Fruit fly (Drosophila melanogaster) whole organism, prepupa: ENCODE results near the gene CG8135.

Source experiments
- CG10631 ChIP-seq: fragments of 200-800 bp; sonication (Bioruptor generic); optimal IDR thresholded peaks from 2 replicates; lab custom pipeline; 2016; ENCODE audit warnings: missing biosample characterization, missing genetic modification characterization
- CG15336 ChIP-seq: fragments of 200-800 bp; sonication (Bioruptor generic); IDR thresholded peaks from 2 replicates; pipeline ENCODE4 v1.3.6; 2022; ENCODE audit warnings: missing biosample characterization, missing genetic modification characterization
- CG1621 ChIP-seq: fragments of 200-800 bp; sonication (Bioruptor generic); optimal IDR thresholded peaks from 3 replicates; lab custom pipeline; 2018; ENCODE audit warnings: missing biosample characterization, mild to moderate bottlenecking, missing genetic modification characterization
- CG31627 ChIP-seq: fragments of 200-800 bp; sonication (Bioruptor generic); optimal IDR thresholded peaks from 3 replicates; lab custom pipeline; 2016; ENCODE audit warnings: missing biosample characterization, missing genetic modification characterization
- CG32006 ChIP-seq: fragments of 200-800 bp; sonication (Bioruptor generic); optimal IDR thresholded peaks from 3 replicates; lab custom pipeline; 2017; ENCODE audit warnings: missing biosample characterization, mild to moderate bottlenecking, missing genetic modification characterization
- CG34406 ChIP-seq: fragments of 200-800 bp; sonication (Bioruptor generic); optimal IDR thresholded peaks from 3 replicates; lab custom pipeline; 2016; ENCODE audit warnings: missing biosample characterization, missing genetic modification characterization
- CG3919 ChIP-seq: fragments of 200-800 bp; sonication (Bioruptor generic); optimal IDR thresholded peaks from 3 replicates; lab custom pipeline; 2016; ENCODE audit warnings: missing biosample characterization, missing genetic modification characterization
- CG6163 ChIP-seq: fragments of 200-800 bp; sonication (Bioruptor generic); IDR thresholded peaks from 3 replicates; pipeline ENCODE4 v1.3.6; 2022; ENCODE audit warnings: missing biosample characterization, missing genetic modification characterization
- CG6276 ChIP-seq: fragments of 200-800 bp; sonication (Bioruptor generic); optimal IDR thresholded peaks from 2 replicates; lab custom pipeline; 2017; ENCODE audit warnings: missing biosample characterization, mild to moderate bottlenecking, missing genetic modification characterization
- CG6792 ChIP-seq: fragments of 200-800 bp; sonication (Bioruptor generic); optimal IDR thresholded peaks from 3 replicates; lab custom pipeline; 2016; ENCODE audit warnings: missing biosample characterization, missing genetic modification characterization
- CG6808 ChIP-seq: fragments of 200-800 bp; sonication (Bioruptor generic); optimal IDR thresholded peaks from 3 replicates; lab custom pipeline; 2017; ENCODE audit warnings: missing biosample characterization, missing genetic modification characterization, mild to moderate bottlenecking, moderate library complexity, missing genetic modification reagents
- CG7368 ChIP-seq: fragments of 200-800 bp; sonication (Bioruptor generic); optimal IDR thresholded peaks from 3 replicates; lab custom pipeline; 2016; ENCODE audit warnings: missing biosample characterization, missing genetic modification characterization
- CG8119 ChIP-seq: fragments of 200-800 bp; sonication (Bioruptor generic); IDR thresholded peaks from 3 replicates; pipeline ENCODE4 v1.3.6; 2022; ENCODE audit warnings: missing biosample characterization, missing genetic modification characterization
- CG8319 ChIP-seq: fragments of 200-800 bp; sonication (Bioruptor generic); optimal IDR thresholded peaks from 3 replicates; lab custom pipeline; 2016; ENCODE audit warnings: missing biosample characterization, missing genetic modification characterization
- CG8632 ChIP-seq: fragments of 200-800 bp; sonication (Bioruptor generic); optimal IDR thresholded peaks from 3 replicates; lab custom pipeline; 2016; ENCODE audit warnings: missing biosample characterization, missing genetic modification characterization
- CG9139 ChIP-seq: fragments of 200-800 bp; sonication (Bioruptor generic); optimal IDR thresholded peaks from 3 replicates; lab custom pipeline; 2017; ENCODE audit warnings: missing biosample characterization, mild to moderate bottlenecking, missing genetic modification characterization
- Ets21C ChIP-seq: fragments of 200-800 bp; sonication (Bioruptor generic); optimal IDR thresholded peaks from 3 replicates; lab custom pipeline; 2016; ENCODE audit warnings: missing biosample characterization, missing genetic modification characterization
- Ets96B ChIP-seq: fragments of 200-800 bp; optimal IDR thresholded peaks from 2 replicates; lab custom pipeline; 2019; ENCODE audit warnings: missing biosample characterization, mild to moderate bottlenecking, missing genetic modification characterization, moderate library complexity
- Gug ChIP-seq: fragments of 200-800 bp; sonication (Bioruptor generic); IDR thresholded peaks from 2 replicates; pipeline ENCODE4 v1.3.6; 2022; ENCODE audit warnings: missing biosample characterization, missing genetic modification characterization
- Hr38 ChIP-seq: sonication (Bioruptor generic); optimal IDR thresholded peaks from 2 replicates; lab custom pipeline; 2016; ENCODE audit warnings: missing biosample characterization, missing genetic modification characterization
- Hr39 ChIP-seq: fragments of 200-800 bp; sonication (Bioruptor generic); optimal IDR thresholded peaks from 2 replicates; lab custom pipeline; 2016; ENCODE audit warnings: missing biosample characterization, missing genetic modification characterization
- Hr4 ChIP-seq: fragments of 200-800 bp; sonication (Bioruptor generic); optimal IDR thresholded peaks from 3 replicates; lab custom pipeline; 2016; ENCODE audit warnings: missing biosample characterization, missing genetic modification characterization
- Met ChIP-seq: fragments of 200-800 bp; sonication (Bioruptor generic); optimal IDR thresholded peaks from 3 replicates; lab custom pipeline; 2016; ENCODE audit warnings: missing biosample characterization, missing genetic modification characterization
- OdsH ChIP-seq: fragments of 200-800 bp; sonication (Bioruptor generic); optimal IDR thresholded peaks from 3 replicates; lab custom pipeline; 2016; ENCODE audit warnings: missing biosample characterization, missing genetic modification characterization
- Sox102F ChIP-seq: fragments of 200-800 bp; sonication (Bioruptor generic); optimal IDR thresholded peaks from 2 replicates; lab custom pipeline; 2016; ENCODE audit warnings: missing biosample characterization, mild to moderate bottlenecking, missing genetic modification characterization
- Sox14 ChIP-seq: fragments of 200-800 bp; sonication (Bioruptor generic); optimal IDR thresholded peaks from 3 replicates; lab custom pipeline; 2016; ENCODE audit warnings: missing biosample characterization, missing genetic modification characterization
- Sox15 ChIP-seq: fragments of 200-800 bp; sonication (Bioruptor generic); optimal IDR thresholded peaks from 3 replicates; lab custom pipeline; 2016; ENCODE audit warnings: missing biosample characterization, missing genetic modification characterization
- achi ChIP-seq: fragments of 200-800 bp; sonication (Bioruptor generic); optimal IDR thresholded peaks from 3 replicates; lab custom pipeline; 2016; ENCODE audit warnings: missing biosample characterization, missing genetic modification characterization
- cyc ChIP-seq: fragments of 200-800 bp; sonication (Bioruptor generic); optimal IDR thresholded peaks from 3 replicates; lab custom pipeline; 2016; ENCODE audit warnings: missing biosample characterization, missing genetic modification characterization
- dac ChIP-seq: fragments of 200-800 bp; sonication (Bioruptor generic); optimal IDR thresholded peaks from 2 replicates; lab custom pipeline; 2017; ENCODE audit warnings: missing biosample characterization, mild to moderate bottlenecking, missing genetic modification characterization
- eg ChIP-seq: fragments of 200-800 bp; sonication (Bioruptor generic); IDR thresholded peaks from 3 replicates; pipeline ENCODE4 v1.3.6; 2022; ENCODE audit warnings: missing biosample characterization, missing genetic modification characterization
- esn ChIP-seq: fragments of 200-800 bp; sonication (Bioruptor generic); optimal IDR thresholded peaks from 2 replicates; lab custom pipeline; 2016; ENCODE audit warnings: missing biosample characterization, mild to moderate bottlenecking, missing genetic modification characterization, moderate library complexity
- fd59A ChIP-seq: fragments of 200-800 bp; sonication (Bioruptor generic); optimal IDR thresholded peaks from 2 replicates; lab custom pipeline; 2017; ENCODE audit warnings: missing biosample characterization, mild to moderate bottlenecking, missing genetic modification characterization, missing genetic modification reagents
- fd85E ChIP-seq: fragments of 200-800 bp; sonication (Bioruptor generic); optimal IDR thresholded peaks from 3 replicates; lab custom pipeline; 2016; ENCODE audit warnings: missing biosample characterization, missing genetic modification characterization
- fkh ChIP-seq: fragments of 200-800 bp; sonication (Bioruptor generic); optimal IDR thresholded peaks from 3 replicates; lab custom pipeline; 2017; ENCODE audit warnings: missing biosample characterization, mild to moderate bottlenecking, missing genetic modification characterization, moderate library complexity
- net ChIP-seq: fragments of 200-800 bp; sonication (Bioruptor generic); optimal IDR thresholded peaks from 3 replicates; lab custom pipeline; 2016; ENCODE audit warnings: missing biosample characterization, missing genetic modification characterization
- pdm3 ChIP-seq: fragments of 200-800 bp; sonication (Bioruptor generic); optimal IDR thresholded peaks from 3 replicates; lab custom pipeline; 2016; ENCODE audit warnings: missing biosample characterization, missing genetic modification characterization
- salr ChIP-seq, 2 experiments: fragments of 200-800 bp; sonication (Bioruptor generic); optimal IDR thresholded peaks; 3 replicates each; lab custom pipeline; 2016 to 2018; ENCODE audit warnings: missing biosample characterization in 2 of 2, missing genetic modification characterization in 2 of 2, mild to moderate bottlenecking in 1 of 2
- spab ChIP-seq: fragments of 200-800 bp; sonication (Bioruptor generic); optimal IDR thresholded peaks from 2 replicates; lab custom pipeline; 2017; ENCODE audit warnings: missing biosample characterization, mild to moderate bottlenecking, missing genetic modification characterization, missing genetic modification reagents
- ss ChIP-seq, 2 experiments: fragments of 200-800 bp; sonication (Bioruptor generic); optimal IDR thresholded peaks; 2 replicates in 1 of 2; 3 replicates in 1 of 2; lab custom pipeline; 2017 to 2018; ENCODE audit warnings: mild to moderate bottlenecking in 2 of 2, missing biosample characterization in 2 of 2, missing genetic modification characterization in 2 of 2, moderate library complexity in 1 of 2
- svp ChIP-seq: fragments of 200-800 bp; sonication (Bioruptor generic); peaks from one replicate; lab custom pipeline; 2016; ENCODE audit warnings: missing biosample characterization, missing genetic modification characterization
- vri ChIP-seq: fragments of 200-800 bp; sonication (Bioruptor generic); optimal IDR thresholded peaks from 3 replicates; lab custom pipeline; 2016; ENCODE audit warnings: missing biosample characterization, mild to moderate bottlenecking, missing genetic modification characterization

CG8135 gene

dm6 chr3R:9394385-9395042, 9.7 kb upstream of the CG8135 start, which contains the start of gene FER (continued):
- TF ChIP-seq CG1621 (peak; percentile 63), pdm3 (no peak), Met (GFP tag; lab: Kevin White, UChicago) (no peak), CG6276 (GFP tag; lab: Kevin White, UChicago) (peak; percentile 8), fkh (peak; percentile 33), achi (peak; percentile 8), CG6792 (no peak), CG32006 (GFP tag; lab: Kevin White, UChicago) (no peak), CG6808 (GFP tag; lab: Kevin White, UChicago) (no peak), eg (peak; percentile 71; the same call in 2 of the 3 replicates), CG15336 (peak; percentile 48; the same call in 1 of the 2 replicates), ss (GFP tag; optimal IDR thresholded peaks at IDR 0.05; lab: Kevin White, UChicago) (peak; percentile 9 to 59)

- TF ChIP-seq eg: 0 out of 3 replicates have a peak, but pooled peaks have one; percentile 22
- TF ChIP-seq CG6163 (GFP tag; lab: Robert Waterston, UW): 0 out of 3 replicates have a peak, but pooled peaks have one; percentile 32
- no peak for TF ChIP-seq Hr4 (GFP tag; lab: Kevin White, UChicago)
- TF ChIP-seq Hr38 (GFP tag; lab: Kevin White, UChicago): no peak
- TF ChIP-seq fkh: peak; percentile 6
- TF ChIP-seq, all 60 proteins: peak for 3
Measured at dm6 chr3R:9395998-9396397, 8.2 kb upstream of the CG8135 start.

DNA sequence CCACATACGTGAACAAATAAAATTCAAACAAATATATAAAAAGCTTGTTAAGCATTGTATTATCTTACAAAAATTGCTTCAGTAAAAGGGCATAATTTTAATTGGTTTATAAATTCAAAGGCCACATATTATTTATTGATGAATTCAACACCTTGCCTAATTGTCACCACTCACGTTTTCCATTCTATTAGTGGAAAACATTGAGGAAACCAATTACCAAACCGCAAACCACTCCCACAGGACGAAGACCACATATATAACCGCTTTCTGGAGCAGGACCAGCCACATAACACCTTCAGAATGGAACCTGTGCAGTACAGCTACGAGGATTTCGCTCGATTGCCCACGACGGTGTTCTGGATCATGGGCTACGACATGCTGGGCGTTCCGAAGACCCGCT, 6.3 kb upstream of the CG8135 start, which contains the start of gene Or85f:
TSS of gene Or85f (plus strand) at position 301 of the 400 bp plus-strand sequence.
- no peak for TF ChIP-seq cyc (GFP tag; lab: Kevin White, UChicago)
- TF ChIP-seq svp (GFP tag; lab: Kevin White, UChicago): no peak
- no peak for TF ChIP-seq pdm3

DNA sequence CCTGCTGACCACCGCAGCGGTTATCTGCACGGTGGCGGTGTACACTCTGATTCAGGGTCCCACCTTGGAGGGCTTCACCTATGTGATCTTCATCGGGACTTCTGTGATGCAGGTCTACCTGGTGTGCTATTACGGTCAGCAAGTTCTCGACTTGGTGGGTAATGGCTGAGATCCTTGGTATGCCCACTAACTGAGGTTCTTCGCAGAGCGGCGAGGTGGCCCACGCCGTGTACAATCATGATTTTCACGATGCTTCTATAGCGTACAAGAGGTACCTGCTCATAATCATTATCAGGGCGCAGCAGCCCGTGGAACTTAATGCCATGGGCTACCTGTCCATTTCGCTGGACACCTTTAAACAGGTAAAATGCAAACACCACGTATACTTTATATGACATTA, 5.1 kb upstream of the CG8135 start:
- no peak for TF ChIP-seq fd59A (GFP tag; lab: Kevin White, UChicago)
- no peak for TF ChIP-seq Sox14 (GFP tag; lab: Kevin White, UChicago)

- TF ChIP-seq esn (GFP tag; lab: Kevin White, UChicago) (peak; percentile 86), vri (peak; percentile 43), CG9139 (no peak), CG6808 (GFP tag; lab: Kevin White, UChicago) (peak; percentile 33), Ets21C (GFP tag; lab: Kevin White, UChicago) (peak; percentile 60), CG6163 (GFP tag; lab: Robert Waterston, UW) (peak; percentile 86), CG8632 (GFP tag; lab: Kevin White, UChicago) (peak; percentile 76), spab (GFP tag; lab: Kevin White, UChicago) (peak; percentile 23), ss (GFP tag; optimal IDR thresholded peaks at IDR 0.05; lab: Kevin White, UChicago) (peak; percentile 1 to 28), CG8319 (GFP tag; lab: Kevin White, UChicago) (peak; percentile 44), pdm3 (peak; percentile 76), CG31627 (GFP tag; lab: Kevin White, UChicago) (peak; percentile 80), CG8119 (GFP tag; lab: Robert Waterston, UW) (peak; percentile 65; the same call in 2 of the 3 replicates), CG3919 (peak; percentile 78), CG6792 (peak; percentile 74), OdsH (GFP tag; lab: Kevin White, UChicago) (peak; percentile 79), Sox102F (GFP tag; lab: Kevin White, UChicago) (peak; percentile 65), Sox15 (peak; percentile 42), Gug (GFP tag; lab: Robert Waterston, UW) (peak; percentile 61), CG7368 (GFP tag; lab: Kevin White, UChicago) (peak; percentile 66), Hr39 (GFP tag; lab: Kevin White, UChicago) (peak; percentile 79), Ets96B (tag; lab: Kevin White, UChicago) (peak; percentile 71), dac (GFP tag; lab: Kevin White, UChicago) (no peak), Hr38 (GFP tag; lab: Kevin White, UChicago) (no peak), salr (GFP tag; optimal IDR thresholded peaks at IDR 0.05; lab: Kevin White, UChicago) (peak; percentile 10 to 55), CG15336 (peak; percentile 71), fd85E (no peak), CG34406 (peak; percentile 72), net (peak; percentile 74), CG10631 (GFP tag; lab: Kevin White, UChicago) (peak; percentile 75), svp (GFP tag; lab: Kevin White, UChicago) (peak; percentile 90), cyc (GFP tag; lab: Kevin White, UChicago) (peak; percentile 67)
Measured at dm6 chr3R:9399951-9400392, 4.2 kb upstream of the CG8135 start, which contains the start of gene CG34117. CG34117 (minus strand) TSS chr3R:9400053.
